Worm (Caenorhabditis elegans) whole organism, L4/young adult: ENCODE measurements around the gene fbxl-1.

Source experiments
- W03F9.2 ChIP-seq: fragments of 150-350 bp; optimal IDR thresholded peaks from 2 replicates; lab custom pipeline; 2014; ENCODE audit warnings: missing biosample characterization, missing genetic modification characterization
- dao-5 ChIP-seq: sonication (generic microtip); optimal IDR thresholded peaks from 2 replicates; lab custom pipeline; 2016; ENCODE audit warnings: missing genotype, missing genetic modification characterization, moderate library complexity, missing compliant biosample characterization
- him-1 ChIP-seq: sonication (generic microtip); optimal IDR thresholded peaks from 2 replicates; lab custom pipeline; 2016; ENCODE audit warnings: missing genotype, missing genetic modification reagents, missing genetic modification characterization, missing compliant biosample characterization

fbxl-1 gene

DNA sequence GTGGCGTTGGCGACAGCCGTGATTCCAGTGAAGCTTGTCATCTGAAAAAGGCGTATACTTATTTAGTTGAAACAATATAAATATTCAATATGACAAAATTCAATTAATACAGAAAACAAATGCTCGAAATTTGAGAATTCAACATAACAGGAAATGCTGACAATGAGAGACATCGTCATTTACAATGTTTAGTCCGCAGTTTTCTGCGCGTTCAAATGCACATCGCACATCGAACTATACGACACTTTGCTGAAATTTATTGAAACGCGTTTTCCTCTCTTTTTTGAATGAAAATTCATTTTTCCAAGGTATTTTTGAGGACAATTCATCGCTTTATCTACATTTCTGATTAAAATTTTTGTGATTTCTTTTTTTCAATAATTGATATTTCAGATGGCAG, 16.4 kb downstream of the fbxl-1 start, which contains the start of the genes pbs-6 and cids-1:
TSS of gene pbs-6 (minus strand) at position 41 of the 400 bp plus-strand sequence.
TSS of gene cids-1 (plus strand) at position 394 of the 400 bp plus-strand sequence.
- TF ChIP-seq dao-5 (tag; lab: Kevin White, UChicago) (no peak), W03F9.2 (tag; lab: Kevin White, UChicago) (no peak), him-1 (tag; lab: Kevin White, UChicago) (no peak)

DNA sequence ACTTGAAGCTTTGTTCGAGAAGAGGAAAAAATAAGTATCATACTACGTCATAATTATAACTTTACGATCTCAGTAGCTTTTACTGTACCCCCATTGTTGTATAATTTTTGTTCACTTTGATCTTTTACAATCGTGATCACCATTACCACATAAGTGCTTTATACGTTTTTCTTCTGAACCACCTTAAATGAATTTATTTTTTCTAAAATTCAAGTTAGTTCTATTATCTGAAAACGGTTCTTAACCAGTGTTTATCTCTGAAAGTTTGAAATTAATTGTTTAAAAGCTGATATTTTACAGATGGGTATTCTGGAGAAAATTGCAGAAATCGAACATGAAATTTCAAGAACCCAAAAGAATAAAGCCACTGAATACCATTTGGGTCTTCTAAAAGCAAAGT, 18.0 kb downstream of the fbxl-1 start, which contains the start of gene C02F5.3:
TSS of gene C02F5.3 (plus strand) at position 301 of the 400 bp plus-strand sequence.
- no peak for TF ChIP-seq dao-5 (tag; lab: Kevin White, UChicago)

DNA sequence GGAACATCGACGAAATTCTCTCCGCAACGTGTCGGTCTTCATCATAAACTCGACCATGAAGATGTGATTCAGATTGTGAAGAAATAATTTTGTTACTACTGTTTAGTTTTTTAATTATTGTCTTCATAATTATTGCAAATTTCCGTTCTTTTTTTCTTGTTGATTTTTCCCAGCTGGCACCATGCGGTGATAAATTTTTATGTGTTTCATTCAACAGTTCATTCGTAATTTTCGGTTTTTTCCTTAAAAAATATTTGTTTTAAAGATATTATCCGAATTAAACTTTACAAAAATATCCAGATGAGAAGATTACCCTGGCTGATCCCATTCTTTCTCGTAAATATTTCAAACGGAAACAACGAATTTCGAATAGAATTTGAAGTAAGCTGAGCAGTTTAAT, 19.4 kb downstream of the fbxl-1 start, which contains the start of gene C02F5.13:
TSS of gene C02F5.13 (plus strand) at position 301 of the 400 bp plus-strand sequence.
- no peak for TF ChIP-seq W03F9.2 (tag; lab: Kevin White, UChicago)

ce11 chrIII:8249381-8249780, 21.8 kb downstream of the fbxl-1 start, which contains the start of the genes C02F5.10 and C02F5.2:
TSS of gene C02F5.10 (minus strand) at chrIII:8249481.
TSS of gene C02F5.2 (plus strand) at chrIII:8249619.
- TF ChIP-seq him-1 (tag; lab: Kevin White, UChicago) = no peak
- no peak for TF ChIP-seq dao-5 (tag; lab: Kevin White, UChicago)
- no peak for TF ChIP-seq W03F9.2 (tag; lab: Kevin White, UChicago)

DNA sequence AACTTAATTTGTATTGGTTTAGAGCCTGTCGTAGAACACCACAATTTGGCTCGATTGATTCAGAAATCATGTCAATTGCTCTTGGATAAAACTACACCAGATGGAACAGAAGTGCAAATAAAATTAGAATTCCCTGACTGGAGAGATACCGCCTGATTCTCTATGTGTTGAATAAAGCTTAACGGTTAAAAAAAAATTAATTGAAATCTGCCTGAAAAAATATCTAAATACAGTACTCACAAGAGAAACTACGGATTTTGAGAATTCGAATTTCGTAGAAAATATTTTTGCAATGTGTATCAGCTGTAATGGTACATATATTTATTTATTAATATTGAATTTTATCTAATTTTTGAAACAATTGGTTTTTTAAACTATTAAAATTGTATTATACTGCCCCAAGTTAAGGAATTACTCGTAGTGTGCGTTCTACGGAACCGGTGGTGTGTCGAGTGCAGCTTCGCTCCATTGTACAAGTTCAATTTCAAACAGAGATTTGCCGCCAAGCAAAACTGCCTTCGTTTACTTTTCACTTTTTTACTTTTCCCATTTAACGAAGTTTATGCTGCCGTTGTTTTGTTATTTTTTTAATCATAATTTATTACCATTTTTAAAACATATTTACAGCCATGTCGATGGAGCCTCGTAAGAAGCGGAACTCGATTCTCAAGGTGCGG, 22.5 kb downstream of the fbxl-1 start, which contains the start of gene knl-1:
TSS of gene knl-1 (plus strand) at position 626 of the 677 bp plus-strand sequence.
- TF ChIP-seq dao-5 (tag; lab: Kevin White, UChicago) = no peak
- no peak for TF ChIP-seq him-1 (tag; lab: Kevin White, UChicago)
- TF ChIP-seq W03F9.2 (tag; lab: Kevin White, UChicago) = peak; percentile 50

DNA sequence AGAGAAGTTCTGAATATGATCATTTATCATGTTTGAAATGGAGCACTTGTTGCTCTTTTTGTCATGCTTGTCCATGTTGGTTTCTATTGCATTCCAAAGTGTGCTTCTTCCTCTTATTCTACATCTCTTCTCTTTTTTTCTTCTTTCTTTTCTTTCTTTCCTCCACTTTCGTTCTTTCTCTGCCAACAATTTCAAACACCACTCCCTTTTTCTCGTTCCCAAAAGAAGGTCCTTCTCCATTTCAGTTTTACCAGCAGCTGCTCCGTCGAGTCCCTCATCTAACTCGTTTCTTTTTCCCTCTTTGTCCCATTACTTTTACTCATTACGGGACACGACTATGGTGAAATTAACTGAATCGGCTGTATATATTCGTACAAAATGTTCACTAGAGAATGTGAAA, 27.3 kb downstream of the fbxl-1 start, which contains the start of gene F09G8.5:
TSS of gene F09G8.5 (plus strand) at position 38 of the 400 bp plus-strand sequence.
- TF ChIP-seq W03F9.2 (tag; lab: Kevin White, UChicago) (no peak), dao-5 (tag; lab: Kevin White, UChicago) (no peak), him-1 (tag; lab: Kevin White, UChicago) (no peak)

ce11 chrIII:8258045-8258444, 30.4 kb downstream of the fbxl-1 start, which contains the start of gene ncr-2:
TSS of gene ncr-2 (plus strand) at chrIII:8258345.
- TF ChIP-seq dao-5 (tag; lab: Kevin White, UChicago) (no peak), him-1 (tag; lab: Kevin White, UChicago) (no peak), W03F9.2 (tag; lab: Kevin White, UChicago) (no peak)

ce11 chrIII:8262599-8262998, 35.0 kb downstream of the fbxl-1 start:
- TF ChIP-seq W03F9.2 (tag; lab: Kevin White, UChicago) (no peak), him-1 (tag; lab: Kevin White, UChicago) (no peak), dao-5 (tag; lab: Kevin White, UChicago) (no peak)

DNA sequence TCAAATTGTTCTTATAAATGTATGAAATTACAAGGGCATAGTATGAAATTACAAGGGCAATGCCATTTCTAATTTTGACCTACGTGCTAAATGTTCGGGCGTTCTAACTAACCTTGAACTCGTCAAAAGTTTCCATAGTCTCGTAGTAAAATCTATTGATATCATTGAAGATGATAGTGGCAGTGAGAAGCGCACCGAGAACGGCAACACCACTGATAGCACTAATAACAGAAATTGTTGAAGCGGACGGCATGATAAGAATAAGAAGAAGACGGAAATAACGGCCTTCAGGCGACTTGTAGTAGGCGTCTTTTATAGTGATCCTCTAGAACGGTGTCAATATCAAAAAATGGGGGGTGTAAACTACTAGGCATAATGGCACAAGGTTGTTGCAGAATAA, 35.7 kb downstream of the fbxl-1 start, which contains the start of gene col-91:
TSS of gene col-91 (minus strand) at position 288 of the 400 bp plus-strand sequence.
- TF ChIP-seq W03F9.2 (tag; lab: Kevin White, UChicago) = no peak

ce11 chrIII:8265753-8266152, 38.1 kb downstream of the fbxl-1 start, which contains the start of gene mrps-9:
TSS of gene mrps-9 (plus strand) at chrIII:8266062.
- TF ChIP-seq him-1 (tag; lab: Kevin White, UChicago) (no peak), W03F9.2 (tag; lab: Kevin White, UChicago) (peak; percentile 13)

ce11 chrIII:8268296-8268695, 40.7 kb downstream of the fbxl-1 start, which contains the start of the genes F09G8.7 and crn-7:
TSS of gene F09G8.7 (minus strand) at chrIII:8268355.
TSS of gene crn-7 (plus strand) at chrIII:8268531.
- TF ChIP-seq him-1 (tag; lab: Kevin White, UChicago) (no peak), dao-5 (tag; lab: Kevin White, UChicago) (no peak), W03F9.2 (tag; lab: Kevin White, UChicago) (no peak)

DNA sequence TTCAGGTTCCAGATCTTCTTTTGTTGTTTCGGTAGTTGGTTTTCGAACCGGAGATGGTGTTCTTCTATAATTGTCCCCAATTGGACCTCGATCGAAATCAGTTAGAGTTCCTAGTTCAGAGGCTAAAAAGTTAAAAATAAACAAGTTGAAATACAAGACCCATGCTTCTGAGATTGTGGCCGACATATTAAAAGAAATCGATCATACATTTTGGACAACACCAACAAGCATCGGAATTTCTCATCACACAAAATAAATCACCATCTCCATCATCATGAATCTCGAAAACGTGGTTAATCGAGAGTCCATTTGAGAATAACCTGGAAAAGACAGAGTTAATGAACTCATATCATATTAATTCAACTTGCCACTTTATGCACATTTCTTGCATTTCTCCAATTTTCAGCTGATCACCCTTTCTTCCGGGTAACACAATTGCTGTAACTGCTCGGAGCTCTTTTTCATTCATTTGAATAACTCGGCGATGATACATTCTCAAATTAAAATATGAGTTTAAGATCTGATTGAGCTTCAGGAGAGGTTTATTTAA, 44.1 kb downstream of the fbxl-1 start, which contains the start of the genes mps-4 and F09G8.10:
TSS of gene mps-4 (minus strand) at position 101 of the 550 bp plus-strand sequence.
TSS of gene F09G8.10 (minus strand) at position 500 of the 550 bp plus-strand sequence.
- no peak for TF ChIP-seq him-1 (tag; lab: Kevin White, UChicago)

- no peak for TF ChIP-seq him-1 (tag; lab: Kevin White, UChicago)
- TF ChIP-seq dao-5 (tag; lab: Kevin White, UChicago) = no peak
- no peak for TF ChIP-seq W03F9.2 (tag; lab: Kevin White, UChicago)
Measured at ce11 chrIII:8275871-8276270, 48.2 kb downstream of the fbxl-1 start, which contains the start of gene clec-160. TSS of gene clec-160 (minus strand) at chrIII:8275971.
